Fruit fly (Drosophila melanogaster) whole organism, embryonic: ENCODE results near the gene CG14024.
A peak's percentile ranks its signal among the peaks of the same experiment; 100 is the strongest.

Experiments
- Adf1 ChIP-seq: fragments of 200-800 bp; sonication (Bioruptor generic); IDR thresholded peaks from 2 replicates; pipeline ENCODE4 v1.3.6; 2022; ENCODE audit warnings: missing biosample characterization, missing genetic modification characterization
- CG10321 ChIP-seq: fragments of 200-800 bp; sonication (Bioruptor generic); IDR thresholded peaks from 2 replicates; pipeline ENCODE4 v1.3.6; 2022; ENCODE audit warnings: missing biosample characterization, missing genetic modification characterization
- CG10565 ChIP-seq: fragments of 200-800 bp; sonication (Bioruptor generic); optimal IDR thresholded peaks from 3 replicates; lab custom pipeline; 2016; ENCODE audit warnings: missing biosample characterization, mild to moderate bottlenecking, missing genetic modification characterization
- CG10979 ChIP-seq: fragments of 200-800 bp; sonication (Bioruptor generic); optimal IDR thresholded peaks from 2 replicates; lab custom pipeline; 2018; ENCODE audit warnings: missing biosample characterization, mild to moderate bottlenecking, missing genetic modification characterization, moderate library complexity
- CG11247 ChIP-seq: fragments of 200-800 bp; sonication (Bioruptor generic); IDR thresholded peaks from 2 replicates; pipeline ENCODE4 v1.3.6; 2022; ENCODE audit warnings: missing biosample characterization, missing genetic modification characterization
- CG12942 ChIP-seq: fragments of 200-800 bp; sonication (Bioruptor generic); optimal IDR thresholded peaks from 3 replicates; lab custom pipeline; 2016; ENCODE audit warnings: missing biosample characterization, missing genetic modification characterization
- CG13424 ChIP-seq: fragments of 200-800 bp; sonication (Bioruptor generic); optimal IDR thresholded peaks from 2 replicates; lab custom pipeline; 2019; ENCODE audit warnings: missing biosample characterization, mild to moderate bottlenecking, missing genetic modification characterization, moderate library complexity
- CG14667 ChIP-seq: fragments of 200-800 bp; sonication (Bioruptor generic); IDR thresholded peaks from 2 replicates; pipeline ENCODE4 v1.3.6; 2022; ENCODE audit warnings: missing biosample characterization, missing genetic modification characterization
- CG16813 ChIP-seq: fragments of 200-800 bp; sonication (Bioruptor generic); IDR thresholded peaks from 3 replicates; pipeline ENCODE4 v1.3.6; 2022; ENCODE audit warnings: missing biosample characterization, missing genetic modification characterization; ENCODE audit not compliant: partially characterized antibody
- CG2116 ChIP-seq: fragments of 200-800 bp; sonication (Bioruptor generic); optimal IDR thresholded peaks from 3 replicates; lab custom pipeline; 2018; ENCODE audit warnings: missing biosample characterization, mild to moderate bottlenecking, missing genetic modification characterization
- CG2120 ChIP-seq: fragments of 200-800 bp; sonication (Bioruptor generic); optimal IDR thresholded peaks from 3 replicates; lab custom pipeline; 2016; ENCODE audit warnings: missing biosample characterization, missing genetic modification characterization
- CG31365 ChIP-seq: fragments of 200-800 bp; sonication (Bioruptor generic); optimal IDR thresholded peaks from 2 replicates; lab custom pipeline; 2018; ENCODE audit warnings: missing biosample characterization, mild to moderate bottlenecking, missing genetic modification characterization
- CG3838 ChIP-seq: fragments of 200-800 bp; sonication (Bioruptor generic); optimal IDR thresholded peaks from 3 replicates; lab custom pipeline; 2016; ENCODE audit warnings: missing biosample characterization, missing genetic modification characterization
- CG4328 ChIP-seq: fragments of 200-800 bp; sonication (Bioruptor generic); optimal IDR thresholded peaks from 3 replicates; lab custom pipeline; 2017; ENCODE audit warnings: missing biosample characterization, missing genetic modification reagents, missing genetic modification characterization
- CG6683 ChIP-seq: fragments of 200-800 bp; sonication (Bioruptor generic); optimal IDR thresholded peaks from 2 replicates; lab custom pipeline; 2017; ENCODE audit warnings: missing biosample characterization, mild to moderate bottlenecking, missing genetic modification characterization, missing genetic modification reagents
- CG6813 ChIP-seq: fragments of 200-800 bp; sonication (Bioruptor generic); optimal IDR thresholded peaks from 2 replicates; lab custom pipeline; 2017; ENCODE audit warnings: missing biosample characterization, missing genetic modification characterization, mild to moderate bottlenecking, moderate library complexity, missing genetic modification reagents
- CG7786 ChIP-seq: fragments of 200-800 bp; sonication (Bioruptor generic); optimal IDR thresholded peaks from 2 replicates; lab custom pipeline; 2016; ENCODE audit warnings: missing biosample characterization, missing genetic modification characterization
- CG9727 ChIP-seq: fragments of 200-800 bp; sonication (Bioruptor generic); optimal IDR thresholded peaks from 3 replicates; lab custom pipeline; 2017; ENCODE audit warnings: missing biosample characterization, mild to moderate bottlenecking, missing genetic modification characterization
- CkIIα-i1 ChIP-seq: fragments of 200-800 bp; sonication (Bioruptor generic); IDR thresholded peaks from 2 replicates; pipeline ENCODE4 v1.3.6; 2022; ENCODE audit warnings: missing biosample characterization, missing genetic modification characterization
- Dref ChIP-seq: fragments of 200-800 bp; sonication (Bioruptor generic); IDR thresholded peaks from 2 replicates; pipeline ENCODE4 v1.3.6; 2022; ENCODE audit warnings: missing biosample characterization, missing genetic modification characterization
- E2f1 ChIP-seq: fragments of 200-800 bp; sonication (Bioruptor generic); IDR thresholded peaks from 2 replicates; pipeline ENCODE4 v1.3.6; 2022; ENCODE audit warnings: missing biosample characterization, missing genetic modification characterization
- Ets65A ChIP-seq: fragments of 200-800 bp; sonication (Bioruptor generic); peaks from one replicate; lab custom pipeline; 2016; ENCODE audit warnings: missing biosample characterization, missing genetic modification characterization
- Gsc ChIP-seq: fragments of 200-800 bp; sonication (Bioruptor generic); IDR thresholded peaks from 2 replicates; pipeline ENCODE4 v1.3.6; 2022; ENCODE audit warnings: missing biosample characterization, missing genetic modification characterization
- NC2β ChIP-seq: fragments of 200-800 bp; sonication (Bioruptor generic); optimal IDR thresholded peaks from 2 replicates; lab custom pipeline; 2016; ENCODE audit warnings: missing biosample characterization, missing genetic modification characterization
- NFAT ChIP-seq: fragments of 200-800 bp; sonication (Bioruptor generic); IDR thresholded peaks from 2 replicates; pipeline ENCODE4 v1.3.6; 2022; ENCODE audit warnings: missing biosample characterization, missing genetic modification characterization
- Oli ChIP-seq: fragments of 200-800 bp; sonication (Bioruptor generic); optimal IDR thresholded peaks from 2 replicates; lab custom pipeline; 2018; ENCODE audit warnings: missing biosample characterization, mild to moderate bottlenecking, missing genetic modification characterization, moderate library complexity
- Poxn ChIP-seq: fragments of 200-800 bp; sonication (Bioruptor generic); IDR thresholded peaks from 2 replicates; pipeline ENCODE4 v1.3.6; 2022; ENCODE audit warnings: missing biosample characterization, missing genetic modification characterization
- Sry-δ ChIP-seq: fragments of 200-800 bp; sonication (Bioruptor generic); optimal IDR thresholded peaks from 2 replicates; lab custom pipeline; 2016; ENCODE audit warnings: missing biosample characterization, missing genetic modification characterization
- Taf1 ChIP-seq: fragments of 200-800 bp; sonication (Bioruptor generic); IDR thresholded peaks from 2 replicates; pipeline ENCODE4 v1.3.6; 2022; ENCODE audit warnings: missing biosample characterization, missing genetic modification characterization
- bigmax ChIP-seq: fragments of 200-800 bp; sonication (Bioruptor generic); optimal IDR thresholded peaks from 2 replicates; lab custom pipeline; 2018; ENCODE audit warnings: missing biosample characterization, mild to moderate bottlenecking, missing genetic modification characterization
- cg ChIP-seq: fragments of 200-800 bp; sonication (Bioruptor generic); optimal IDR thresholded peaks from 3 replicates; lab custom pipeline; 2019; ENCODE audit warnings: missing biosample characterization, mild to moderate bottlenecking, missing genetic modification characterization, moderate library complexity
- ci ChIP-seq: fragments of 200-800 bp; sonication (Bioruptor generic); IDR thresholded peaks from 3 replicates; pipeline ENCODE4 v1.3.6; 2022; ENCODE audit warnings: missing biosample characterization, missing genetic modification characterization
- danr ChIP-seq: fragments of 200-800 bp; sonication (Bioruptor generic); IDR thresholded peaks from 2 replicates; pipeline ENCODE4 v1.3.6; 2022; ENCODE audit warnings: missing biosample characterization, missing genetic modification characterization
- emc ChIP-seq: fragments of 200-800 bp; sonication (Bioruptor generic); optimal IDR thresholded peaks from 2 replicates; lab custom pipeline; 2016; ENCODE audit warnings: missing biosample characterization, missing genetic modification characterization
- fd3F ChIP-seq: fragments of 200-800 bp; sonication (Bioruptor generic); optimal IDR thresholded peaks from 2 replicates; lab custom pipeline; 2018; ENCODE audit warnings: missing biosample characterization, mild to moderate bottlenecking, missing genetic modification characterization, moderate library complexity
- gem ChIP-seq: fragments of 200-800 bp; sonication (Bioruptor generic); optimal IDR thresholded peaks from 2 replicates; lab custom pipeline; 2019; ENCODE audit warnings: missing biosample characterization, mild to moderate bottlenecking, missing genetic modification characterization, moderate library complexity
- gfzf ChIP-seq: fragments of 200-800 bp; sonication (Bioruptor generic); optimal IDR thresholded peaks from 2 replicates; lab custom pipeline; 2016; ENCODE audit warnings: missing biosample characterization, mild to moderate bottlenecking, missing genetic modification characterization, moderate library complexity
- inv ChIP-seq: fragments of 200-800 bp; sonication (Bioruptor generic); IDR thresholded peaks from 2 replicates; pipeline ENCODE4 v1.3.6; 2022; ENCODE audit warnings: missing biosample characterization, missing genetic modification characterization; ENCODE audit not compliant: partially characterized antibody
- jumu ChIP-seq: fragments of 200-800 bp; sonication (Bioruptor generic); optimal IDR thresholded peaks from 3 replicates; lab custom pipeline; 2016; ENCODE audit warnings: missing biosample characterization, missing genetic modification characterization
- lilli ChIP-seq: fragments of 200-800 bp; sonication (Bioruptor generic); optimal IDR thresholded peaks from 3 replicates; lab custom pipeline; 2016; ENCODE audit warnings: missing biosample characterization, missing genetic modification characterization
- prd ChIP-seq, 3 experiments: fragments of >200 bp in 2 of 3; fragments of 200-800 bp in 1 of 3; sonication (Bioruptor generic) in 1 of 3; optimal IDR thresholded peaks in 2 of 3; IDR thresholded peaks in 1 of 3; 2 replicates in 2 of 3; 3 replicates in 1 of 3; pipeline versions ENCODE4 v1.3.6 to Lab custom; 2017 to 2022; ENCODE audit warnings: missing biosample characterization in 1 of 3, missing genetic modification characterization in 1 of 3
- pzg ChIP-seq: fragments of 200-800 bp; sonication (Bioruptor generic); optimal IDR thresholded peaks from 3 replicates; lab custom pipeline; 2018; ENCODE audit warnings: missing biosample characterization, mild to moderate bottlenecking, missing genetic modification characterization, moderate library complexity
- rib ChIP-seq: fragments of 200-800 bp; sonication (Bioruptor generic); IDR thresholded peaks from 2 replicates; pipeline ENCODE4 v1.3.6; 2022; ENCODE audit warnings: missing biosample characterization, missing genetic modification characterization
- sens-2 ChIP-seq: fragments of 200-800 bp; sonication (Bioruptor generic); IDR thresholded peaks from 2 replicates; pipeline ENCODE4 v1.3.6; 2022; ENCODE audit warnings: missing biosample characterization, missing genetic modification characterization
- sisA ChIP-seq: fragments of 200-800 bp; sonication (Bioruptor generic); IDR thresholded peaks from 2 replicates; pipeline ENCODE4 v1.3.6; 2022; ENCODE audit warnings: missing biosample characterization, missing genetic modification characterization
- sob ChIP-seq: fragments of 200-800 bp; sonication (Bioruptor generic); IDR thresholded peaks from 2 replicates; pipeline ENCODE4 v1.3.6; 2022; ENCODE audit warnings: missing biosample characterization, missing genetic modification characterization
- tap ChIP-seq: fragments of 200-800 bp; optimal IDR thresholded peaks from 3 replicates; lab custom pipeline; 2019; ENCODE audit warnings: missing biosample characterization, mild to moderate bottlenecking, missing genetic modification characterization, moderate library complexity
- tup ChIP-seq: fragments of 200-800 bp; sonication (Bioruptor generic); optimal IDR thresholded peaks from 2 replicates; lab custom pipeline; 2016; ENCODE audit warnings: missing biosample characterization, mild to moderate bottlenecking, missing genetic modification characterization, moderate library complexity
- zfh2 ChIP-seq: fragments of 200-800 bp; sonication (Bioruptor generic); optimal IDR thresholded peaks from 2 replicates; lab custom pipeline; 2016; ENCODE audit warnings: missing biosample characterization, missing genetic modification characterization

The CG14024 gene

dm6 chr2L:5324958-5325850, 10.5 kb upstream of the CG14024 start (continued):
- TF ChIP-seq ci (peak; percentile 59; the same call in 2 of the 3 replicates), Poxn (GFP tag; lab: Robert Waterston, UW) (no peak), Gsc (GFP tag; lab: Robert Waterston, UW) (no peak), cg (GFP tag; lab: Kevin White, UChicago) (peak; percentile 89), tup (GFP tag; lab: Kevin White, UChicago) (no peak), CG10979 (tag; lab: Kevin White, UChicago) (no peak), CkIIα-i1 (no peak), sisA (peak; percentile 60), NC2β (GFP tag; lab: Kevin White, UChicago) (no peak), lilli (peak; percentile 55), CG12942 (GFP tag; lab: Kevin White, UChicago) (peak; percentile 8), sens-2 (GFP tag; lab: Robert Waterston, UW) (no peak), NFAT (GFP tag; lab: Robert Waterston, UW) (peak; percentile 81), fd3F (GFP tag; lab: Kevin White, UChicago) (no peak), CG2120 (GFP tag; lab: Kevin White, UChicago) (peak; percentile 57), prd (optimal IDR thresholded peaks at IDR 0.05; lab: Kevin White, UChicago) (no peak), prd (GFP tag; IDR thresholded peaks at IDR 0.05; lab: Robert Waterston, UW) (peak; percentile 77), Oli (tag; lab: Kevin White, UChicago) (no peak), sob (GFP tag; lab: Robert Waterston, UW) (peak; percentile 69), CG10565 (GFP tag; lab: Kevin White, UChicago) (no peak), CG10321 (GFP tag; lab: Robert Waterston, UW) (peak; percentile 88), jumu (no peak), emc (no peak), gfzf (peak; percentile 7), CG7786 (GFP tag; lab: Kevin White, UChicago) (peak; percentile 42), Adf1 (GFP tag; lab: Robert Waterston, UW) (peak; percentile 58), CG3838 (GFP tag; lab: Kevin White, UChicago) (no peak), CG31365 (tag; lab: Kevin White, UChicago) (no peak), Taf1 (GFP tag; lab: Robert Waterston, UW) (peak; percentile 70), CG4328 (GFP tag; lab: Kevin White, UChicago) (no peak), CG16813 (GFP tag; lab: Robert Waterston, UW) (peak; percentile 71), E2f1 (GFP tag; lab: Robert Waterston, UW) (peak; percentile 76), CG6813 (GFP tag; lab: Kevin White, UChicago) (peak; percentile 67), tap (tag; lab: Kevin White, UChicago) (no peak), CG14667 (GFP tag; lab: Robert Waterston, UW) (peak; percentile 70), Ets65A (peak; percentile 35), gem (tag; lab: Kevin White, UChicago) (no peak), CG2116 (GFP tag; lab: Kevin White, UChicago) (peak; percentile 84), zfh2 (GFP tag; lab: Kevin White, UChicago) (no peak), pzg (GFP tag; lab: Kevin White, UChicago) (peak; percentile 34), CG9727 (GFP tag; lab: Kevin White, UChicago) (peak; percentile 39), CG6683 (GFP tag; lab: Kevin White, UChicago) (peak; percentile 4), Sry-δ (GFP tag; lab: Kevin White, UChicago) (peak; percentile 83), Dref (GFP tag; lab: Robert Waterston, UW) (peak; percentile 75), rib (GFP tag; lab: Robert Waterston, UW) (peak; percentile 34), bigmax (GFP tag; lab: Kevin White, UChicago) (no peak), inv (GFP tag; lab: Robert Waterston, UW) (peak; percentile 57; the same call in 1 of the 2 replicates), CG11247 (GFP tag; lab: Robert Waterston, UW) (0 out of 2 replicates have a peak, but pooled peaks have one; percentile 46), CG13424 (tag; lab: Kevin White, UChicago) (peak; percentile 25), danr (GFP tag; lab: Robert Waterston, UW) (no peak)
